Fruit fly (Drosophila melanogaster) whole organism, embryonic: ENCODE measurements around the gene mRpS11.

Experiments
- Aef1 ChIP-seq: fragments of 200-800 bp; sonication (Bioruptor generic); IDR thresholded peaks from 3 replicates; pipeline ENCODE4 v1.3.6; 2022; ENCODE audit warnings: missing biosample characterization, missing genetic modification characterization
- CG1024 ChIP-seq: fragments of 200-800 bp; sonication (Bioruptor generic); IDR thresholded peaks from 2 replicates; pipeline ENCODE4 v1.3.6; 2022; ENCODE audit warnings: missing biosample characterization, missing genetic modification characterization
- CG12391 ChIP-seq: fragments of 200-800 bp; sonication (Bioruptor generic); optimal IDR thresholded peaks from 3 replicates; lab custom pipeline; 2018; ENCODE audit warnings: missing biosample characterization, mild to moderate bottlenecking, missing genetic modification characterization, moderate library complexity
- CG13424 ChIP-seq: fragments of 200-800 bp; sonication (Bioruptor generic); optimal IDR thresholded peaks from 2 replicates; lab custom pipeline; 2019; ENCODE audit warnings: missing biosample characterization, mild to moderate bottlenecking, missing genetic modification characterization, moderate library complexity
- CG14667 ChIP-seq: fragments of 200-800 bp; sonication (Bioruptor generic); IDR thresholded peaks from 2 replicates; pipeline ENCODE4 v1.3.6; 2022; ENCODE audit warnings: missing biosample characterization, missing genetic modification characterization
- CG14710 ChIP-seq: fragments of 200-800 bp; sonication (Bioruptor generic); optimal IDR thresholded peaks from 3 replicates; lab custom pipeline; 2019; ENCODE audit warnings: missing biosample characterization, mild to moderate bottlenecking, missing genetic modification characterization, moderate library complexity
- CG1603 ChIP-seq: fragments of 200-800 bp; sonication (Bioruptor generic); optimal IDR thresholded peaks from 2 replicates; lab custom pipeline; 2019; ENCODE audit warnings: missing biosample characterization, mild to moderate bottlenecking, missing genetic modification characterization, moderate library complexity
- CG16863 ChIP-seq: fragments of 200-800 bp; sonication (Bioruptor generic); optimal IDR thresholded peaks from 3 replicates; lab custom pipeline; 2016; ENCODE audit warnings: missing biosample characterization, missing genetic modification characterization
- CG17385 ChIP-seq: fragments of 200-800 bp; sonication (Bioruptor generic); optimal IDR thresholded peaks from 3 replicates; lab custom pipeline; 2018; ENCODE audit warnings: missing biosample characterization, mild to moderate bottlenecking, missing genetic modification characterization
- CG18011 ChIP-seq: fragments of 200-800 bp; sonication (Bioruptor generic); optimal IDR thresholded peaks from 2 replicates; lab custom pipeline; 2017; ENCODE audit warnings: missing biosample characterization, missing genetic modification characterization, mild to moderate bottlenecking, moderate library complexity, missing genotype
- CG18262 ChIP-seq: fragments of 200-800 bp; optimal IDR thresholded peaks from 3 replicates; lab custom pipeline; 2019; ENCODE audit warnings: missing biosample characterization, mild to moderate bottlenecking, missing genetic modification characterization, moderate library complexity
- CG2129 ChIP-seq: fragments of 200-800 bp; sonication (Bioruptor generic); IDR thresholded peaks from 2 replicates; pipeline ENCODE4 v1.3.6; 2022; ENCODE audit warnings: missing biosample characterization, missing genetic modification characterization; ENCODE audit not compliant: partially characterized antibody
- CG2678 ChIP-seq: fragments of 200-800 bp; sonication (Bioruptor generic); optimal IDR thresholded peaks from 3 replicates; lab custom pipeline; 2019; ENCODE audit warnings: missing biosample characterization, mild to moderate bottlenecking, missing genetic modification characterization, moderate library complexity
- CG32767 ChIP-seq: fragments of 200-800 bp; sonication (Bioruptor generic); IDR thresholded peaks from 2 replicates; pipeline ENCODE4 v1.3.6; 2022; ENCODE audit warnings: missing biosample characterization, missing genetic modification characterization
- CG4282 ChIP-seq: fragments of 200-800 bp; sonication (Bioruptor generic); optimal IDR thresholded peaks from 2 replicates; lab custom pipeline; 2016; ENCODE audit warnings: missing biosample characterization, missing genetic modification characterization
- CG4707 ChIP-seq: fragments of 200-800 bp; sonication (Bioruptor generic); optimal IDR thresholded peaks from 2 replicates; lab custom pipeline; 2018; ENCODE audit warnings: missing biosample characterization, mild to moderate bottlenecking, missing genetic modification characterization, moderate library complexity
- CG6791 ChIP-seq: fragments of 200-800 bp; sonication (Bioruptor generic); IDR thresholded peaks from 3 replicates; pipeline ENCODE4 v1.3.6; 2022; ENCODE audit warnings: missing biosample characterization, missing genetic modification characterization; ENCODE audit not compliant: partially characterized antibody
- CG7556 ChIP-seq: fragments of 200-800 bp; sonication (Bioruptor generic); optimal IDR thresholded peaks from 2 replicates; lab custom pipeline; 2017; ENCODE audit warnings: missing biosample characterization, mild to moderate bottlenecking, missing genetic modification characterization
- CG7963 ChIP-seq: fragments of 200-800 bp; sonication (Bioruptor generic); IDR thresholded peaks from 3 replicates; pipeline ENCODE4 v1.3.6; 2022; ENCODE audit warnings: missing biosample characterization, missing genetic modification characterization; ENCODE audit not compliant: partially characterized antibody
- CG8388 ChIP-seq: fragments of 200-800 bp; sonication (Bioruptor generic); optimal IDR thresholded peaks from 2 replicates; lab custom pipeline; 2019; ENCODE audit warnings: missing biosample characterization, mild to moderate bottlenecking, missing genetic modification characterization, moderate library complexity
- Dref ChIP-seq: fragments of 200-800 bp; sonication (Bioruptor generic); IDR thresholded peaks from 2 replicates; pipeline ENCODE4 v1.3.6; 2022; ENCODE audit warnings: missing biosample characterization, missing genetic modification characterization
- Ets65A ChIP-seq: fragments of 200-800 bp; sonication (Bioruptor generic); peaks from one replicate; lab custom pipeline; 2016; ENCODE audit warnings: missing biosample characterization, missing genetic modification characterization
- Ets97D ChIP-seq: fragments of 200-800 bp; sonication (Bioruptor generic); optimal IDR thresholded peaks from 3 replicates; lab custom pipeline; 2016; ENCODE audit warnings: missing biosample characterization, missing genetic modification characterization
- Hand ChIP-seq: fragments of 200-800 bp; sonication (Bioruptor generic); optimal IDR thresholded peaks from 2 replicates; lab custom pipeline; 2017; ENCODE audit warnings: mild to moderate bottlenecking, missing biosample characterization, missing genetic modification reagents, missing genetic modification characterization
- Hey ChIP-seq: fragments of 200-800 bp; sonication (Bioruptor generic); optimal IDR thresholded peaks from 3 replicates; lab custom pipeline; 2018; ENCODE audit warnings: missing biosample characterization, mild to moderate bottlenecking, missing genetic modification characterization
- Hr51 ChIP-seq, 2 experiments: fragments of 200-800 bp; sonication (Bioruptor generic); optimal IDR thresholded peaks; 2 replicates in 1 of 2; 3 replicates in 1 of 2; lab custom pipeline; 2016 to 2018; ENCODE audit warnings: missing biosample characterization in 2 of 2, missing genetic modification characterization in 2 of 2, mild to moderate bottlenecking in 1 of 2, moderate library complexity in 1 of 2
- Jarid2 ChIP-seq: fragments of 200-800 bp; sonication (Bioruptor generic); optimal IDR thresholded peaks from 3 replicates; lab custom pipeline; 2017; ENCODE audit warnings: mild to moderate bottlenecking, missing biosample characterization, missing genetic modification reagents, missing genetic modification characterization
- Lhr ChIP-seq: fragments of 200-800 bp; sonication (Bioruptor generic); optimal IDR thresholded peaks from 3 replicates; lab custom pipeline; 2017; ENCODE audit warnings: mild to moderate bottlenecking, missing biosample characterization, missing genetic modification reagents, missing genetic modification characterization
- Opbp ChIP-seq: fragments of 200-800 bp; sonication (Bioruptor generic); IDR thresholded peaks from 3 replicates; pipeline ENCODE4 v1.3.6; 2022; ENCODE audit warnings: missing biosample characterization, missing genetic modification characterization; ENCODE audit not compliant: partially characterized antibody
- Rfx ChIP-seq: fragments of 200-800 bp; sonication (Bioruptor generic); IDR thresholded peaks from 2 replicates; pipeline ENCODE4 v1.3.6; 2022; ENCODE audit warnings: missing biosample characterization, missing genetic modification characterization
- Sox102F ChIP-seq: fragments of 200-800 bp; sonication (Bioruptor generic); optimal IDR thresholded peaks from 2 replicates; lab custom pipeline; 2018; ENCODE audit warnings: missing biosample characterization, mild to moderate bottlenecking, missing genetic modification characterization, moderate library complexity
- Xbp1 ChIP-seq: fragments of 200-800 bp; sonication (Bioruptor generic); optimal IDR thresholded peaks from 3 replicates; lab custom pipeline; 2016; ENCODE audit warnings: missing biosample characterization, mild to moderate bottlenecking, missing genetic modification characterization
- bcd ChIP-seq: fragments of 200-800 bp; sonication (Bioruptor generic); optimal IDR thresholded peaks from 2 replicates; lab custom pipeline; 2017; ENCODE audit warnings: missing biosample characterization, mild to moderate bottlenecking, missing genetic modification characterization
- chm ChIP-seq: fragments of 200-800 bp; sonication (Bioruptor generic); IDR thresholded peaks from 2 replicates; pipeline ENCODE4 v1.3.6; 2022; ENCODE audit warnings: missing biosample characterization, missing genetic modification characterization
- corto ChIP-seq: fragments of 200-800 bp; sonication (Bioruptor generic); optimal IDR thresholded peaks from 2 replicates; lab custom pipeline; 2016; ENCODE audit warnings: missing biosample characterization, mild to moderate bottlenecking, missing genetic modification characterization, moderate library complexity
- crc ChIP-seq: fragments of 200-800 bp; sonication (Bioruptor generic); optimal IDR thresholded peaks from 2 replicates; lab custom pipeline; 2016; ENCODE audit warnings: missing biosample characterization, missing genetic modification characterization
- fru ChIP-seq: fragments of >200 bp; optimal IDR thresholded peaks from 2 replicates; lab custom pipeline; 2017
- ind ChIP-seq: fragments of 200-800 bp; sonication (Bioruptor generic); optimal IDR thresholded peaks from 3 replicates; lab custom pipeline; 2016; ENCODE audit warnings: missing biosample characterization, missing genetic modification characterization
- jigr1 ChIP-seq: fragments of 200-800 bp; sonication (Bioruptor generic); IDR thresholded peaks from 3 replicates; pipeline ENCODE4 v1.3.6; 2022; ENCODE audit warnings: missing biosample characterization, missing genetic modification characterization
- jing ChIP-seq: fragments of 200-800 bp; sonication (Bioruptor generic); optimal IDR thresholded peaks from 2 replicates; lab custom pipeline; 2018; ENCODE audit warnings: missing biosample characterization, mild to moderate bottlenecking, missing genetic modification characterization
- jumu ChIP-seq: fragments of 200-800 bp; sonication (Bioruptor generic); optimal IDR thresholded peaks from 3 replicates; lab custom pipeline; 2016; ENCODE audit warnings: missing biosample characterization, missing genetic modification characterization
- otp ChIP-seq: fragments of 200-800 bp; sonication (Bioruptor generic); IDR thresholded peaks from 3 replicates; pipeline ENCODE4, ENCODE4 v1.3.6; 2022; ENCODE audit warnings: missing biosample characterization, missing genetic modification characterization
- phol ChIP-seq: fragments of 200-800 bp; sonication (Bioruptor generic); optimal IDR thresholded peaks from 3 replicates; lab custom pipeline; 2018; ENCODE audit warnings: missing biosample characterization, mild to moderate bottlenecking, missing genetic modification characterization, moderate library complexity
- pnt ChIP-seq: fragments of 200-800 bp; sonication (Bioruptor generic); optimal IDR thresholded peaks from 3 replicates; lab custom pipeline; 2016; ENCODE audit warnings: missing biosample characterization, missing genetic modification characterization
- prd ChIP-seq, 3 experiments: fragments of >200 bp in 2 of 3; fragments of 200-800 bp in 1 of 3; sonication (Bioruptor generic) in 1 of 3; optimal IDR thresholded peaks in 2 of 3; IDR thresholded peaks in 1 of 3; 2 replicates in 2 of 3; 3 replicates in 1 of 3; pipeline versions ENCODE4 v1.3.6 to Lab custom; 2017 to 2022; ENCODE audit warnings: missing biosample characterization in 1 of 3, missing genetic modification characterization in 1 of 3
- sisA ChIP-seq: fragments of 200-800 bp; sonication (Bioruptor generic); IDR thresholded peaks from 2 replicates; pipeline ENCODE4 v1.3.6; 2022; ENCODE audit warnings: missing biosample characterization, missing genetic modification characterization
- slbo ChIP-seq: fragments of 200-800 bp; sonication (Bioruptor generic); IDR thresholded peaks from 2 replicates; pipeline ENCODE4 v1.3.6; 2022; ENCODE audit warnings: missing biosample characterization, missing genetic modification characterization
- vfl ChIP-seq: fragments of 200-800 bp; sonication (Bioruptor generic); optimal IDR thresholded peaks from 2 replicates; lab custom pipeline; 2016; ENCODE audit warnings: missing biosample characterization, missing genetic modification characterization
- wdn ChIP-seq: fragments of 200-800 bp; sonication (Bioruptor generic); IDR thresholded peaks from 2 replicates; pipeline ENCODE4 v1.3.6; 2022; ENCODE audit warnings: missing biosample characterization, missing genetic modification characterization

Gene mRpS11

DNA sequence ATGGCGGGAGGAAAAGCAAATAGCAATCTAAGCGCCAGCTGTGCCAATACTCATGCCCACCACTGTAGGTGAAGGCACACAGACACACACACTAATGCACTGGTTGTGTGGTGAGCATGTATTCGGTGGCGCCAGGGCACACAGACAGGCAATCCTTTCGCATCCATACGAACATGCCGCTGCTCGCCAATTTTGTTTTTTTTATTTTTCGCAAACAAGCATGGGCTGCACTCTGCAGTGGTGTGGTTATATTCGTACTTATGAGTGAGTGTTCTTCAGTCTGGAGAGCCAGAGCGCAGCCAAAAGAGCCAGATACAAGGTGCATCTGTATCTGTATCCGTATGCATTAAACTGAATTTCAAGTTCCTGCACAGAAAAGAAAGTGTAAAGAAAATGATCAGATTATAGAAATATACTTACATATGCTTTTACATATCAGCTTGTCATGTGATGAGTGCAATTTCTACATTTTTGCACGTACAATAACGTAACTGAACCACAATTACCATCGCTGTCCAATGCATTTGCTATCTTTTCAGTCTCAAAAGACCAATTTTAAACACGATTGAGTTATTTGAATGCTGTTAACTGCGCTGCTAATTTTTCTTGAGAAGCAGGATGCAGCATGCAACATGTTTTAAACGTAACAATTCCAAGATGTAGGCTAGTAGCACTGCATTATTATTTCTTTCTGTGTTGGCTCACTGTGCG is 13.3 kb upstream of the mRpS11 start (continued):
- TF ChIP-seq bcd (peak; percentile 25), jigr1 (no peak), Sox102F (GFP tag; lab: Kevin White, UChicago) (peak; percentile 54), Dref (no peak), CG13424 (tag; lab: Kevin White, UChicago) (no peak), CG14667 (GFP tag; lab: Robert Waterston, UW) (no peak), CG12391 (tag; lab: Kevin White, UChicago) (no peak), CG1024 (GFP tag; lab: Robert Waterston, UW) (no peak), wdn (no peak), CG32767 (GFP tag; lab: Robert Waterston, UW) (no peak), crc (GFP tag; lab: Kevin White, UChicago) (no peak), CG6791 (GFP tag; lab: Robert Waterston, UW) (no peak), Opbp (GFP tag; lab: Robert Waterston, UW) (0 out of 3 replicates have a peak, but pooled peaks have one; percentile 35), CG4707 (GFP tag; lab: Kevin White, UChicago) (no peak), Hr51 (GFP tag; optimal IDR thresholded peaks at IDR 0.05; lab: Kevin White, UChicago) (peak in 1 of 2 experiments; percentile 37), CG7963 (GFP tag; lab: Robert Waterston, UW) (no peak), Hey (tag; lab: Kevin White, UChicago) (no peak), Rfx (GFP tag; lab: Robert Waterston, UW) (no peak), Ets65A (peak; percentile 49), CG7556 (GFP tag; lab: Kevin White, UChicago) (no peak), fru (lab: Kevin White, UChicago) (no peak), CG2129 (GFP tag; lab: Robert Waterston, UW) (no peak), CG18262 (peak; percentile 25), otp (GFP tag; lab: Robert Waterston, UW) (no peak), corto (GFP tag; lab: Kevin White, UChicago) (no peak), CG18011 (GFP tag; lab: Kevin White, UChicago) (no peak), ind (GFP tag; lab: Kevin White, UChicago) (peak; percentile 5), slbo (GFP tag; lab: Robert Waterston, UW) (peak; percentile 37; the same call in 1 of the 2 replicates), Hand (GFP tag; lab: Kevin White, UChicago) (no peak), CG16863 (GFP tag; lab: Kevin White, UChicago) (no peak), CG17385 (GFP tag; lab: Kevin White, UChicago) (no peak), CG2678 (peak; percentile 32), phol (peak; percentile 49), CG1603 (tag; lab: Kevin White, UChicago) (peak; percentile 18), Jarid2 (GFP tag; lab: Kevin White, UChicago) (peak; percentile 5), CG4282 (GFP tag; lab: Kevin White, UChicago) (no peak), vfl (GFP tag; lab: Kevin White, UChicago) (no peak), Lhr (GFP tag; lab: Kevin White, UChicago) (no peak), CG8388 (GFP tag; lab: Kevin White, UChicago) (peak; percentile 8), chm (GFP tag; lab: Robert Waterston, UW) (no peak), jing (no peak), Ets97D (no peak), CG14710 (tag; lab: Kevin White, UChicago) (no peak), pnt (GFP tag; lab: Kevin White, UChicago) (peak; percentile 10), sisA (GFP tag; lab: Robert Waterston, UW) (no peak), prd (optimal IDR thresholded peaks at IDR 0.05; lab: Kevin White, UChicago) (no peak), prd (GFP tag; IDR thresholded peaks at IDR 0.05; lab: Robert Waterston, UW) (no peak), Aef1 (no peak), jumu (peak; percentile 16), Xbp1 (GFP tag; lab: Kevin White, UChicago) (peak; percentile 31)
